Worm (Caenorhabditis elegans): ENCODE results near the gene dpy-27.

dpy-27 gene

ce11 chrIII:3799213-3799612 is 20.3 kb downstream of the dpy-27 start (continued):
- no peak for TF ChIP-seq akir-1 (GFP tag; optimal IDR thresholded peaks at IDR 0.05)
- TF ChIP-seq hrde-1 (tag; optimal IDR thresholded peaks at IDR 0.05; ENCODE audit: borderline replicate concordance), result no peak
- TF ChIP-seq die-1 (tag; optimal IDR thresholded peaks at IDR 0.05), result no peak
- 0 out of 2 replicates have a peak, but pooled peaks have one; percentile 5 for TF ChIP-seq F33H1.4 (GFP tag; IDR thresholded peaks at IDR 0.05)
- no peak for TF ChIP-seq Y95B8A.8 (GFP tag; IDR thresholded peaks at IDR 0.05)
- no peak for TF ChIP-seq gei-17 (GFP tag; optimal IDR thresholded peaks at IDR 0.05)
- no peak for TF ChIP-seq cebp-1 (GFP tag; IDR thresholded peaks at IDR 0.05)
- peak; percentile 25 for TF ChIP-seq cebp-1 (tag; optimal IDR thresholded peaks at IDR 0.05)
- no peak for TF ChIP-seq attf-3 (GFP tag; conservative IDR thresholded peaks at IDR 0.05)
- TF ChIP-seq egl-44 (GFP tag; IDR thresholded peaks at IDR 0.05), result no peak
- no peak for TF ChIP-seq attf-6 (GFP tag; IDR thresholded peaks at IDR 0.05)
- TF ChIP-seq nhr-27 (tag; optimal IDR thresholded peaks at IDR 0.05), result no peak
- no peak for TF ChIP-seq let-607 (tag; optimal IDR thresholded peaks at IDR 0.05)
- no peak; the same call in 1 of the 2 replicates for TF ChIP-seq nfyb-1 (GFP tag; IDR thresholded peaks at IDR 0.05)
- no peak for TF ChIP-seq hsf-1 (GFP tag; IDR thresholded peaks at IDR 0.05)
- TF ChIP-seq aptf-2 (GFP tag; conservative IDR thresholded peaks at IDR 0.05), result no peak
- TF ChIP-seq ztf-28 (GFP tag; IDR thresholded peaks at IDR 0.05), result no peak
- no peak for TF ChIP-seq snpc-1.1 (tag; optimal IDR thresholded peaks at IDR 0.05; ENCODE audit: insufficient read depth)
- no peak for TF ChIP-seq rec-8 (tag; optimal IDR thresholded peaks at IDR 0.05)
- TF ChIP-seq B0019.2 (GFP tag; conservative IDR thresholded peaks at IDR 0.05), result no peak
- TF ChIP-seq hlh-26 (GFP tag; conservative IDR thresholded peaks at IDR 0.05), result no peak
- no peak for TF ChIP-seq lin-40 (tag; optimal IDR thresholded peaks at IDR 0.05)
- TF ChIP-seq nhr-120 (GFP tag; IDR thresholded peaks at IDR 0.05), result no peak
- TF ChIP-seq T26A5.8 (tag; optimal IDR thresholded peaks at IDR 0.05), result no peak
- no peak for TF ChIP-seq rcor-1 (GFP tag; IDR thresholded peaks at IDR 0.05)
- TF ChIP-seq nhr-80 (tag; optimal IDR thresholded peaks at IDR 0.05), result peak; percentile 59
- TF ChIP-seq F22D6.2 (tag; optimal IDR thresholded peaks at IDR 0.05), result no peak
- TF ChIP-seq F49E8.2 (tag; optimal IDR thresholded peaks at IDR 0.05; ENCODE audit: insufficient read depth), result no peak
- no peak for TF ChIP-seq lir-1 (GFP tag; conservative IDR thresholded peaks at IDR 0.05)
- no peak for TF ChIP-seq ztf-22 (GFP tag; optimal IDR thresholded peaks at IDR 0.05)
- TF ChIP-seq F52B5.7 (tag; optimal IDR thresholded peaks at IDR 0.05), result no peak
- no peak for TF ChIP-seq rpc-1 (optimal IDR thresholded peaks at IDR 0.05)
- no peak for TF ChIP-seq rpc-1 (tag; optimal IDR thresholded peaks at IDR 0.05)
- no peak for TF ChIP-seq repo-1 (tag; optimal IDR thresholded peaks at IDR 0.05)
- TF ChIP-seq lin-54 (GFP tag; optimal IDR thresholded peaks at IDR 0.05), result no peak
- no peak for TF ChIP-seq dpff-1 (tag; optimal IDR thresholded peaks at IDR 0.05)
- no peak for TF ChIP-seq ets-4 (GFP tag; optimal IDR thresholded peaks at IDR 0.05)
- no peak for TF ChIP-seq F37B4.10 (GFP tag; IDR thresholded peaks at IDR 0.05)
- TF ChIP-seq ceh-40 (GFP tag; IDR thresholded peaks at IDR 0.05), result no peak

ce11 chrIII:3798416-3798815 is 21.1 kb downstream of the dpy-27 start:
- peak; percentile 93 for TF ChIP-seq nfyb-1 (GFP tag; IDR thresholded peaks at IDR 0.05)
- TF ChIP-seq cebp-2 (GFP tag; IDR thresholded peaks at IDR 0.05), result no peak
- no peak for TF ChIP-seq egl-18 (GFP tag; IDR thresholded peaks at IDR 0.05)
- no peak for TF ChIP-seq mxl-1 (tag; optimal IDR thresholded peaks at IDR 0.05)
- TF ChIP-seq tbx-9 (tag; optimal IDR thresholded peaks at IDR 0.05; ENCODE audit: borderline replicate concordance), result no peak
- TF ChIP-seq madf-3 (GFP tag; IDR thresholded peaks at IDR 0.05), result no peak
- no peak for TF ChIP-seq Y95B8A.8 (GFP tag; IDR thresholded peaks at IDR 0.05)
- TF ChIP-seq T26A5.8 (tag; optimal IDR thresholded peaks at IDR 0.05), result no peak
